Worm (Caenorhabditis elegans): ENCODE data around the gene npr-32.

The npr-32 gene

ce11 chrIV:17176177-17176576 lies 54.7 kb downstream of the npr-32 start, which contains the start of gene C52D10.3:
TSS of gene C52D10.3 (plus strand) at chrIV:17176477.
- no peak for TF ChIP-seq pha-4 (tag; optimal IDR thresholded peaks at IDR 0.05)
- no peak for TF ChIP-seq lsy-12 (tag; optimal IDR thresholded peaks at IDR 0.05)
- no peak for TF ChIP-seq nfya-1 (tag; optimal IDR thresholded peaks at IDR 0.05; ENCODE audit: insufficient read depth)
- TF ChIP-seq unc-62 (GFP tag; optimal IDR thresholded peaks at IDR 0.05): no peak
- TF ChIP-seq elt-3 (tag; optimal IDR thresholded peaks at IDR 0.05): no peak
- TF ChIP-seq lin-15B (tag; optimal IDR thresholded peaks at IDR 0.05): no peak
- TF ChIP-seq hmg-11 (tag; optimal IDR thresholded peaks at IDR 0.05): no peak
- TF ChIP-seq jun-1 (tag; optimal IDR thresholded peaks at IDR 0.05): no peak
- TF ChIP-seq ceh-28 (tag; optimal IDR thresholded peaks at IDR 0.05): no peak
- no peak for TF ChIP-seq nhr-67 (tag; optimal IDR thresholded peaks at IDR 0.05)
- TF ChIP-seq nhr-12 (tag; optimal IDR thresholded peaks at IDR 0.05): no peak
- TF ChIP-seq ama-1 (optimal IDR thresholded peaks at IDR 0.05): no peak
- TF ChIP-seq nhr-76 (tag; optimal IDR thresholded peaks at IDR 0.05): no peak
- no peak for TF ChIP-seq ZK546.5 (tag; optimal IDR thresholded peaks at IDR 0.05)
- no peak for TF ChIP-seq daf-12 (tag; optimal IDR thresholded peaks at IDR 0.05)
- TF ChIP-seq fkh-10 (GFP tag; optimal IDR thresholded peaks at IDR 0.05): no peak
- TF ChIP-seq egl-27 (tag; optimal IDR thresholded peaks at IDR 0.05): no peak

All from whole organism, L3 larva.